Fruit fly (Drosophila melanogaster): ENCODE measurements around the gene bcn92.

bcn92 gene

DNA sequence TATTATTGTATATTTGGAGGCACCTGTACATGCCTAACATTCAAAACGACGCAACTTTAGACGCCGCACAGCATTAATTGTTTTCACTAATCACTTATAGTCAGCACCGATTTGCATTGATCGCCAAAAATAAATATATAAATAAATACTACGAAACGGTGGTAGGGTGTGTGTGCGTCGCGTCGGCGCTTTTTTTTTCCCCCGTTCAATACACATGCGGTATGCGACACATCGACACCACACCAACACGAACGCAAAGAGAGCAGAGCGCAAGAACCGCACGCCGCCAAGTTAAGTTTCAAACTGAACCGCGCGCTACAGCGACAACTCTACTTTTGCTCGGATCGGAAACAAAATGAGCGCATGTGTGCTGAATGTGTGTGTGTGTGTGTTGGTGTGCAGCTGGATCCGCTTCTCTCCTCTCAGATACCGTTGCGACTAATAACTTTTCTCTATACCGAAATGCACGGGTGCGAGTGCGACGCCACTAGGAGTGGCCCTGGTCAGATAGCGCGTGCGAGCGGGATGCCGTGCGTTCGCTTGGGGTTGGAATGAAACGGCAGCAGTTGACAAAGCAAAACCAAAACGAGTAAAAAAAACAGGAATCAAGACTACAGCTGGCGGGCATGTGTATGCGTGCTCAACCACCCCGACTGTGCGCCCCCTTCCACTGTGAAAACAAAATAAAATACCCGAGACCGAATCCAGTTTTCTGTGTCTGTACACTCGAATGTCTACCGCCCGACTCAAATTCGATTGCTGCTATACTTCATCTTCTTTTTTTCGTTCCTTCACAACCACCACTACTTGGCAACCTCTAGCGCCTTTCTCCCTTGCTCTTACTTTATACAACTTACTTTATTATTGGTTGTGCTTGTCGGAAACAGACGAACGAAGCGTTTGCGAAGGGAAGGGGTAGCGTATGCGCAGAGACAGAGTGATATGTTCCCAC, 26.2 kb downstream of the bcn92 start, which contains the start of gene ph-d (continued):
- TF ChIP-seq HmgD (GFP tag; optimal IDR thresholded peaks at IDR 0.05) (peak; percentile 58), CG1602 (GFP tag; optimal IDR thresholded peaks at IDR 0.05) (peak; percentile 22), CG2875 (GFP tag; optimal IDR thresholded peaks at IDR 0.05) (no peak), ham (GFP tag; IDR thresholded peaks at IDR 0.05) (no peak), Hr3 (GFP tag; optimal IDR thresholded peaks at IDR 0.05) (no peak), ATbp (GFP tag; optimal IDR thresholded peaks at IDR 0.05) (peak; percentile 48), ac (GFP tag; optimal IDR thresholded peaks at IDR 0.05) (no peak), kah (GFP tag; optimal IDR thresholded peaks at IDR 0.05) (no peak), en (GFP tag; optimal IDR thresholded peaks at IDR 0.05) (no peak), al (GFP tag; IDR thresholded peaks at IDR 0.05) (no peak), CG16863 (GFP tag; optimal IDR thresholded peaks at IDR 0.05) (no peak), CG10959 (GFP tag; IDR thresholded peaks at IDR 0.05) (no peak), CG11723 (GFP tag; optimal IDR thresholded peaks at IDR 0.05) (peak; percentile 55), wek (GFP tag; optimal IDR thresholded peaks at IDR 0.05) (no peak), maf-S (GFP tag; optimal IDR thresholded peaks at IDR 0.05) (no peak), H15 (GFP tag; IDR thresholded peaks at IDR 0.05) (0 out of 3 replicates have a peak, but pooled peaks have one; percentile 19), slp2 (GFP tag; optimal IDR thresholded peaks at IDR 0.05) (no peak), jumu (GFP tag; optimal IDR thresholded peaks at IDR 0.05) (no peak), ems (GFP tag; optimal IDR thresholded peaks at IDR 0.05) (no peak), CG6689 (GFP tag; IDR thresholded peaks at IDR 0.05) (0 out of 2 replicates have a peak, but pooled peaks have one; percentile 26), peb (GFP tag; IDR thresholded peaks at IDR 0.05) (no peak), dmrt99B (tag; optimal IDR thresholded peaks at IDR 0.05) (peak; percentile 63), CG17829 (tag; optimal IDR thresholded peaks at IDR 0.05) (peak; percentile 46), inv (GFP tag; IDR thresholded peaks at IDR 0.05; ENCODE audit: partially characterized antibody) (no peak; the same call in 1 of the 2 replicates), dm (GFP tag; optimal IDR thresholded peaks at IDR 0.05) (peak; percentile 67), nom (GFP tag; optimal IDR thresholded peaks at IDR 0.05) (peak; percentile 88), CG6813 (GFP tag; optimal IDR thresholded peaks at IDR 0.05) (peak; percentile 13), Adf1 (GFP tag; IDR thresholded peaks at IDR 0.05) (peak; percentile 71), Nf-YA (GFP tag; IDR thresholded peaks at IDR 0.05) (no peak), CG10543 (GFP tag; optimal IDR thresholded peaks at IDR 0.05) (peak; percentile 89), Lhr (GFP tag; optimal IDR thresholded peaks at IDR 0.05) (peak; percentile 35), Elba2 (GFP tag; optimal IDR thresholded peaks at IDR 0.05) (no peak), pnt (GFP tag; optimal IDR thresholded peaks at IDR 0.05) (no peak), CG11085 (GFP tag; IDR thresholded peaks at IDR 0.05) (no peak), fu2 (GFP tag; optimal IDR thresholded peaks at IDR 0.05) (no peak), CG8944 (GFP tag; optimal IDR thresholded peaks at IDR 0.05) (no peak), D19B (GFP tag; optimal IDR thresholded peaks at IDR 0.05) (peak; percentile 28), Ets65A (GFP tag) (no peak), trh (GFP tag; optimal IDR thresholded peaks at IDR 0.05) (no peak), CG18599 (GFP tag; optimal IDR thresholded peaks at IDR 0.05) (peak; percentile 58), CG12219 (GFP tag; optimal IDR thresholded peaks at IDR 0.05) (no peak), ap (GFP tag; IDR thresholded peaks at IDR 0.05) (no peak), ttk (GFP tag; IDR thresholded peaks at IDR 0.05) (peak; percentile 26), CG5245 (GFP tag; optimal IDR thresholded peaks at IDR 0.05) (peak; percentile 18), CG4282 (GFP tag; optimal IDR thresholded peaks at IDR 0.05) (no peak), CG17328 (GFP tag; IDR thresholded peaks at IDR 0.05) (peak; percentile 38), pros (GFP tag; optimal IDR thresholded peaks at IDR 0.05) (peak; percentile 100), cg (GFP tag; optimal IDR thresholded peaks at IDR 0.05) (peak; percentile 97), CG3838 (GFP tag; optimal IDR thresholded peaks at IDR 0.05) (no peak)

Measured in whole organism, embryonic.